Fruit fly (Drosophila melanogaster) Kc167 (cell line): ENCODE measurements around the gene MED31.

Source experiments
- Myc ChIP-seq: fragments of >200 bp; optimal IDR thresholded peaks from 2 replicates; lab custom pipeline; 2017; ENCODE audit warnings: missing external identifiers
- Sin3A ChIP-seq: fragments of >200 bp; optimal IDR thresholded peaks from 2 replicates; lab custom pipeline; 2018; ENCODE audit warnings: missing external identifiers
- h ChIP-seq: fragments of >200 bp; optimal IDR thresholded peaks from 3 replicates; lab custom pipeline; 2018; ENCODE audit warnings: missing external identifiers
- insv ChIP-seq: fragments of >200 bp; optimal IDR thresholded peaks from 3 replicates; lab custom pipeline; 2018; ENCODE audit warnings: missing external identifiers
- psq ChIP-seq: fragments of >200 bp; optimal IDR thresholded peaks from 2 replicates; lab custom pipeline; 2017; ENCODE audit warnings: missing external identifiers
- ttk ChIP-seq: sonication (Bioruptor generic); optimal IDR thresholded peaks from 2 replicates; lab custom pipeline; 2017; ENCODE audit warnings: missing external identifiers

MED31 gene

dm6 chr3R:4649880-4650493, 8.2 kb downstream of the MED31 start:
- no peak for TF ChIP-seq insv (lab: Kevin White, UChicago)
- TF ChIP-seq Myc (lab: Kevin White, UChicago), result no peak
- no peak for TF ChIP-seq Sin3A
- no peak for TF ChIP-seq ttk (lab: Kevin White, UChicago)

DNA sequence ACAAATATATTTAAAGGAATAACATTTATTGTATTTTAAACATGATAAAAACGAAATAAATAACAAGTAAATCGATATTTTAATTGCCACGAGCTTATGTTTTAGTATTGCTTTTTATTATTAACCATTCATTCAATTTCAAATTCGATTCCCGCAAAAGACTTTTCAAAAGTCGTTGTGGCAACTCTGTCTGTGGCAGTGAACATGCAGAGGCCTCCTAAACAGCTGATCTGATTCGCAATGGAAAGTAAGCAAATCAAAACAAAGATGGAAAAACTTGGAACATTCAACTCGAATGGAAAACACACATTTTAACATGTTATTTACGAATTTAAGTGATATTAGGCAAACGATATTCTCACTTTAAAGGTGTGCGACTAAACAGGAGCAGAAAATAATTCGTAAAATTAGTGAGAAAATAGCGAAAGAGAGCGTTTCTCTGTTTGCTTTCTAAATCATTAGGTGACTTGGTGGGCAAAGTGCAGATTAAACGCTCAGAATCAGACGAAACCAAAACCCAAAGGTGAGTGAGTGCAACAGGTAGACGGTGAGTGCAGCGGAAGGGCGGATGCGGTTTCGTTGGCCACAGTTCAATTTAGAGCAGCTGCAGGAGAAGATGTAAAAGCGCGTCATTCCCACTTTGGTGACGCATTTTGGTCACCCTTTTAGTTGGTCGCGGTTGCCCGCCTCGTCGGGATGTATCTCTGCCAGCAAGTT, 13.0 kb downstream of the MED31 start, which contains the start of gene spartin:
Gene spartin (plus strand): TSS at position 244 of the 717 bp plus-strand sequence.
- no peak for TF ChIP-seq Myc (lab: Kevin White, UChicago)
- no peak for TF ChIP-seq Sin3A
- no peak for TF ChIP-seq ttk (lab: Kevin White, UChicago)
- TF ChIP-seq psq (lab: Kevin White, UChicago), result no peak
- TF ChIP-seq h, result no peak
- TF ChIP-seq insv (lab: Kevin White, UChicago), result no peak

DNA sequence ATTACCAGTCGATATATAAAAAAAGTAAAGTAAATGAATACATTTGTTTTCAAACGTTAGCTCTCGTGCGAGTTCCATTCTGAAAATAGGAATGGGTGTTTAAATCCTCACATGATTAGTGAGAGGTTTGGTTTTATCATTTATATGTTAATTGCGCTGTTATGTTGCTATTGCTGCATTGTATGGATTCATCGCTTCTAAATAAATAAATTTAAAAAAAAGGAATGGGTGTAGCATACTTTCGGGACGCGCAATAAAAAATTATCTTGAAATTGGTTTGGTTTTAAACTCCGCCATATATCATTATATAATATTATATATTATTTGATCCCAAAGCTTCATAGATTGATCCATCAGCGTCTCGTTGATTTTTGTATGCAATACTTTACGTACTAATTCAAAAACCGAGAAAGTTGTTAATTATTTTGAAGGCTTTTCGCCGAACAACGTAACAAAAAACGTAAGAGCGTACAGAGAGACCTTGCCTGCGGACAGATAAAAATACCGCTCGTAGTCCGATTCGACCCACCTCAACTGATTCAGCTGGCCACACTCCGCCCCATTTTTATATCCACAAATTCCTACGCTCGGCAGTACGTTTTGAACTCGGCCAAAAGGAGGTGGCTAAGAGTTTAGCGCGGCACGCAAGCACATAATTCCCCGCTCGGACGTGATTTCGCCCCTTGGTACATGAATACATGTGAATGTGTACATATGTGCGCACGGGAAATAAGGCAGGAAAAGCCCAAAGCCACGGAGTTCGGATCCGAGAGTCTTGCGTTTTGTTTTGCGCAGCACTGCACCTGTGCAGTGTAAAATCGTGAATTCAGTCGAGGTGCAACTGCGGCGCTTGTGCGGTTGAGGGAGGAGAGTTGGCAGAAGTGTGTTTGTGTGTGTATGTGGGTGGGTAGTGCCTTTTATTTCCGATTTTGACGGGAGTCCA, 17.5 kb downstream of the MED31 start, which contains the start of gene smash:
Gene smash (plus strand): TSS at position 589 of the 943 bp plus-strand sequence.
- TF ChIP-seq Myc (lab: Kevin White, UChicago) (no peak), psq (lab: Kevin White, UChicago) (no peak), insv (lab: Kevin White, UChicago) (no peak), h (no peak), Sin3A (no peak), ttk (lab: Kevin White, UChicago) (no peak)

DNA sequence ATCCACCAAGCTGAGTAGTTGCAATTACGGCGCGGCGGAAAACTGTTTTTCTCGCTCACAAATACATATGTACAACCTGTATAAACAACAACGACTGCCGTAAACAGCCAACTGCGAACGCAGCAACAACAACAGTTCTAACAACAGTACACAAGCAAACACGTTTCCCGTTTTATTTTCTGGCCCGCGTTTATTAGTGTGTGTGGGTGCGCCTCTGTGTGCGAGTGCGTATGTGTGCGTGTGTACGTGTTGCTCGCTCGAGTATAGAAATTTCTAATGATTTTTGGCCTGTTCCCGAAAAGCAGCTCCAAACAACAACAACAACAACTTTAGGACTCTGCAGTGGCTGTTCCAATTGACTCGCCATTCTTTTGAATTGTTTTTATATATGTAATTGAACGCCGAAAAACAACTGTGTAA, 18.2 kb downstream of the MED31 start:
- TF ChIP-seq h, result no peak
- TF ChIP-seq ttk (lab: Kevin White, UChicago), result no peak
- TF ChIP-seq Myc (lab: Kevin White, UChicago), result no peak
- TF ChIP-seq psq (lab: Kevin White, UChicago), result no peak
- TF ChIP-seq Sin3A, result no peak
- no peak for TF ChIP-seq insv (lab: Kevin White, UChicago)

DNA sequence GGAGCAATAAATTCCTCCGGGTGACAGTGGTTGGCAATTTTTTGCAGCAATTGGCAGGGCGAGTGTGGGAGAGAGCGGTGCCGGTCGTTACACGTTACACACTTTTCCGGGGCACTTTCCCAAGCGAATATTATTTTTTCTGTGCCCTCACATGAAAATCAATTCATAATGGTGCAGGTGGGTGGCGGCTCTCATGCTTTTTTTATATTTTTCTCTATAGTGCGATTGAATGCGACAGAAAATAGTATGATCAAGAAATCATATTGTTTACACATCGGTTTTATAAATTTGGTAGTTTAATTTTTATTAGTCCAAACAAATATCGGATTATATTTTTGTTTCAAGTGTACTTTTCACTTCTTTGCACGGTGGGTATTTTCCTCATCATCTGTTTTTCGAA, 19.9 kb downstream of the MED31 start:
- TF ChIP-seq h (no peak), Myc (lab: Kevin White, UChicago) (no peak), psq (lab: Kevin White, UChicago) (no peak), Sin3A (no peak), insv (lab: Kevin White, UChicago) (no peak), ttk (lab: Kevin White, UChicago) (no peak)

DNA sequence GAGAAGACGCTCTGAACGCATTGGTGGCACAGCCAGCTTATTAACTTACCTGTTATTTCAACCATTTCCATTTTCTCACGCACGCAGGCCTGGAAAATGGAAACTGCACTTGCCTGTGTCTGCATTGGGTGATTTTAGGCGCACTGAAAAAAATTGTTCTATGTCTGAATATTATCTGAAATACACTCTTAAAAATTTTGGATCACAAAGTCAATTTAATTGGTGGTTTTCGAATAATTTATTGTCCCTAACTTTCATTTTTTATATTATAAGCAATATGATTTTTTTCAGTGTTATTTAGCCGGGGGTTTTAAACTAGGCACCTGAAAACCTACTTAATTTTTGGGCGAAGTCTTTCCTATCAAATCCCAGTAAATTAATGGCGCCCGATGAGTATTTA, 21.3 kb downstream of the MED31 start:
- TF ChIP-seq Sin3A, result no peak
- TF ChIP-seq Myc (lab: Kevin White, UChicago), result no peak
- no peak for TF ChIP-seq ttk (lab: Kevin White, UChicago)
- no peak for TF ChIP-seq psq (lab: Kevin White, UChicago)
- no peak for TF ChIP-seq h
- TF ChIP-seq insv (lab: Kevin White, UChicago), result no peak

dm6 chr3R:4664199-4664598, 22.4 kb downstream of the MED31 start:
- no peak for TF ChIP-seq psq (lab: Kevin White, UChicago)
- TF ChIP-seq h, result no peak

dm6 chr3R:4664947-4665346, 23.2 kb downstream of the MED31 start:
- TF ChIP-seq Myc (lab: Kevin White, UChicago) (no peak), ttk (lab: Kevin White, UChicago) (no peak), Sin3A (no peak), h (no peak), insv (lab: Kevin White, UChicago) (no peak), psq (lab: Kevin White, UChicago) (no peak)

- TF ChIP-seq Sin3A (no peak), Myc (lab: Kevin White, UChicago) (no peak), insv (lab: Kevin White, UChicago) (no peak), h (no peak), psq (lab: Kevin White, UChicago) (no peak), ttk (lab: Kevin White, UChicago) (no peak)
Observed at dm6 chr3R:4666014-4666652, 24.4 kb downstream of the MED31 start.

DNA sequence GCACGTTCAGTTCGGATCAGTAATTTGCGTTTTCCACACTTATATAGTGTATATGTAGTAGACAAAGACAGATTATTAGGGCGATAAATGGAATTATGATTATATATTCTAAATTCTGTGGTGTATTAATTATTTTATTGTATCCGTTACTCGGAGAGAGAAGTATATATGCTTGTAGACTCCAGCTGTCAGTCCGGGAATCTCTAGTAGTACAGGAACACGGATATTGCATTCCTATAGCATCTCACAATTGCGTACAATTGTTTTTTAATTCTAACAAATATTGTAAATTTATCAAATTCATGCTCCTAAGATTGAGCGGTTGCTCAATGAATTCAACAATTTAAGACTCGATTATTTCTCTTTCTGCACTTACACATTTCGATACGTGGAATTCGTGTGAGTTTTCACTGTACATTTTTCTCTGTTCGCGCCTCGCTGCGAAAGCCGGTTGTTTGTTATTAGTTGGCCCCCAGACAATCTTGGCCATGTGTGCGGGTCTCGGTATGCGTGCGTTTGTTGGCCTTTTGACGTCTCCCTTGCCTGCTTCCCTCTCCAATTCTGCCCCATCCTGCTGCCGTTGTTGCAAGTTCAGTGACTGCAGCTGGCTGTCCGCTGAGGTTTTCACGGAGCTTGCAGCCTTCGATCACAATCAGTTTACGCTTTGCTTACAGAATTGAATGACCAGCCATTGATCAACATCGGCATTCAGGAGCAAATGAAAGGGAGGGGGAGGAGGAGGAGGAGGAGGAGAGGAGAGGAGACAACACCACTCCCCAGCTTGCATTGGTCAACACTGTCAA, 25.8 kb downstream of the MED31 start:
- TF ChIP-seq psq (lab: Kevin White, UChicago) (no peak), insv (lab: Kevin White, UChicago) (no peak), Sin3A (no peak), h (no peak), ttk (lab: Kevin White, UChicago) (no peak), Myc (lab: Kevin White, UChicago) (no peak)
